Worm (Caenorhabditis elegans) whole organism, midembryonic: ENCODE measurements around the gene tbc-2.

Source experiments
- T22C8.4 ChIP-seq: fragments of 200-800 bp; sonication (Bioruptor generic); IDR thresholded peaks from 2 replicates; pipeline ENCODE4 v1.3.6; 2022; ENCODE audit warnings: missing genetic modification characterization, missing compliant biosample characterization
- cog-1 ChIP-seq: sonication (generic microtip); optimal IDR thresholded peaks from 2 replicates; lab custom pipeline; 2016; ENCODE audit warnings: missing genetic modification characterization, missing compliant biosample characterization
- flt-1 ChIP-seq: fragments of 200-800 bp; sonication (Bioruptor generic); IDR thresholded peaks from 2 replicates; pipeline ENCODE4 v1.3.6; 2022; ENCODE audit warnings: missing genetic modification characterization, missing compliant biosample characterization
- klf-2 ChIP-seq: fragments of 200-800 bp; sonication (Bioruptor generic); conservative IDR thresholded peaks from 2 replicates; pipeline ENCODE4 v1.3.6; 2022; ENCODE audit warnings: missing genetic modification reagents, missing genetic modification characterization, missing compliant biosample characterization
- ref-1 ChIP-seq: fragments of 200-800 bp; sonication (Bioruptor generic); conservative IDR thresholded peaks from 2 replicates; pipeline ENCODE4 v1.3.6; 2022; ENCODE audit warnings: missing genetic modification reagents, missing genetic modification characterization, missing compliant biosample characterization
- ztf-23 ChIP-seq: fragments of 200-800 bp; sonication (Bioruptor generic); IDR thresholded peaks from 2 replicates; pipeline ENCODE4 v1.3.6; 2022; ENCODE audit warnings: missing genetic modification reagents, missing genetic modification characterization, missing compliant biosample characterization
- ztf-29 ChIP-seq: fragments of 200-800 bp; sonication (Bioruptor generic); IDR thresholded peaks from 2 replicates; pipeline ENCODE4 v1.3.6; 2022; ENCODE audit warnings: missing genetic modification reagents, missing genetic modification characterization, missing compliant biosample characterization

Gene tbc-2

ce11 chrII:5774879-5775278, 52.4 kb downstream of the tbc-2 start:
- no peak for TF ChIP-seq ztf-29 (GFP tag; lab: Robert Waterston, UW)
- TF ChIP-seq cog-1 (tag; lab: Kevin White, UChicago), result no peak
- TF ChIP-seq T22C8.4, result no peak

DNA sequence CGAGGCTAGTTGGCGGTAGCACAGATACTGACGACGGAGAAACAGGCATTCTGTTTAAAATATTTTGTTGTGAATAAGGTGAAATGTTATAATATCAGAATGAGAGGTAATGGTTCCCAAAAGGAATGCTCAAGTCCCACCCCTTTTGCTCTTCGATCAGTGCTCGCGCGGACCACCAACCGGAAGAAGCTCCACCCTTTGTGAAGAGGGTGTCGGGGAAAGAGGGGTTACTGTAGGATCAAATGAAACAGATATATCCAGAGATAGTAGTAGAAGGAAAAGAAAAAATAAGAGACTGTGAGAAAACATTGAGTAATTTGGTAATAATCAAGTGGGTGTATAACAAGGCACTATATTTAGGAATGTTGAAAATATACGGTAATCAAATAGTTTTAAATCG, 53.1 kb downstream of the tbc-2 start, which contains the start of the genes dmd-5 and F10C1.1:
Gene dmd-5 (minus strand): TSS at position 101 of the 400 bp plus-strand sequence.
Gene F10C1.1 (plus strand): TSS at position 110 of the 400 bp plus-strand sequence.
- TF ChIP-seq flt-1, result no peak
- no peak for TF ChIP-seq ztf-29 (GFP tag; lab: Robert Waterston, UW)
- TF ChIP-seq T22C8.4, result no peak
- TF ChIP-seq cog-1 (tag; lab: Kevin White, UChicago), result no peak
- TF ChIP-seq ztf-23 (GFP tag; lab: Robert Waterston, UW), result no peak
- TF ChIP-seq ref-1 (GFP tag; lab: Robert Waterston, UW), result no peak
- no peak for TF ChIP-seq klf-2 (GFP tag; lab: Robert Waterston, UW)
